Fruit fly (Drosophila melanogaster): ENCODE data around the gene HisCl1.

HisCl1 gene

dm6 chr3R:11763494-11764278, 23.3 kb upstream of the HisCl1 start:
- TF ChIP-seq CG17801 (GFP tag; optimal IDR thresholded peaks at IDR 0.05; ENCODE audit: partially characterized antibody) = no peak

dm6 chr3R:11764279-11764880, 22.6 kb upstream of the HisCl1 start, which contains the start of gene Lk6:
Lk6 (minus strand) TSS chr3R:11764457.
- peak; percentile 84 for TF ChIP-seq CG17801 (GFP tag; optimal IDR thresholded peaks at IDR 0.05; ENCODE audit: partially characterized antibody)

DNA sequence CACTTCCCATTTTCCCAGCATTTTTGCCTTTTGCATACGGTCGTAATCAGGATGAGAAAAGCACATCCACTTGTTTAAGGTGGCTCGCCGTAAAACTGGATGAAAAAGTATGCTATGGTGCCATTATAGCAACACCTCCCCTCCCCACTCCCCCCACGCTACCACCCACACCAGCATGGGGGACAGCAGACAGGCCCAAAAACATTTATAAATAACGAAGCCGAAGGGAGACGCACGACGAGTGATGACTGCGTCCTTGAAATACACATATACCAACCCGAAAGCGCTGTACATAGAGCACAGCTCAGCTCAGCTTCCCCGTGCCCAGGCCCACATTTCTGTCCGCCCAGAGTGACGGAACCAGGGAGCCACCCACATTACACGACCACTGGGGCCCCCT, 16.2 kb upstream of the HisCl1 start:
- TF ChIP-seq CG17801 (GFP tag; optimal IDR thresholded peaks at IDR 0.05; ENCODE audit: partially characterized antibody) = no peak

DNA sequence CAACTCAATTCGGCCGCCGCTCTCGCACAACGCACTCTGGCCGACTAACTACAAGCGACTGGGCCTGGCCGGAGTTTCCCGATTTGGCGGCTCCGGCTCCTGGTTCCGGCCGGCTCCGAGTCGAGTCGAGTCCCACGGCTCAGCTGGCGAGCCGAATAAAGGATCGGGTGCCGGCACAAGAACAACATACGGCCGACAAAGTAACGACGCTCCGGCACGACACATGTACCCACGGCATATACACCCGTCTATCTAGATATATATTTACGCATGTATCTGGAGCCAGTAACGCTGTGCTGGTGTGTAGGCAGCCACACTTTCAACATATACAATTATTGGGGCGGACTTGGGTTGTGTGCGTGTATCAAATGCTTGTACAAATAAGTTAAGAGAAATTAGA, 15.5 kb upstream of the HisCl1 start:
- TF ChIP-seq CG17801 (GFP tag; optimal IDR thresholded peaks at IDR 0.05; ENCODE audit: partially characterized antibody) = no peak

dm6 chr3R:11772181-11772827, 14.7 kb upstream of the HisCl1 start:
- TF ChIP-seq CG17801 (GFP tag; optimal IDR thresholded peaks at IDR 0.05; ENCODE audit: partially characterized antibody) = no peak

DNA sequence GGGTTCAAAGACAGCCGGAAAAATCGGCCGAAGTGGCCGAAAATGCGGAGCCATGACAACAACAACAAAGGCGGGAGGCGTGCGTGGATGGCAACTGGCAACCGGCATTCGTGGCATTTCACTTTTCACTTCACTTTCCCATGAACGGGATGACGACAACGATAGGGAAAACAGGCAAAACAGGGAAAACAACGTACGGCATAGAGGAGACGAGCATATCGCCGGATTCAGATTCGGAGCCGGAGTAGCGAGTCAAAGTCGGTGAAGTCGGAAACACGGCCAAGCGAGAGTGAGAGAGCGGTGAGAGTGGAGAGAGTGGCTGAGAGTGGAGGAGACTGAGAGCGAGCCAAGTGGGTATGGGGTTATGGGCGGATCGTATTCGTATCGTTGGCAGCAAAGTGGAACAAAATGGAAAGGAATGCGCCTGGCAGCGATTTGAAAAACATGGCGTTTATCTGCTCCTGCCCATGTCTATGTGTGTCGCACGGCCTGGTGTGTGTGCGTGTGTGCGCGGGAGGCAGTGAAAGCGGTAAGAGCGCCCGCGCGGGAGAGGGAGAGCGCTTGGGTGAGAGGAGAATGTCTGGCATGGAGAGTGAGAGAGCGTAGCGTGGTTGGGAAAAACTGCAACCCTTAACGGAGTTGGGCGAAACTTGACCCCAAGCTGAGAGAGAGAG, 13.5 kb upstream of the HisCl1 start:
- TF ChIP-seq CG17801 (GFP tag; optimal IDR thresholded peaks at IDR 0.05; ENCODE audit: partially characterized antibody) = no peak

- no peak for TF ChIP-seq CG17801 (GFP tag; optimal IDR thresholded peaks at IDR 0.05; ENCODE audit: partially characterized antibody)
These were observed 13.0 kb upstream of the HisCl1 start for dm6 chr3R:11773999-11774397.

DNA sequence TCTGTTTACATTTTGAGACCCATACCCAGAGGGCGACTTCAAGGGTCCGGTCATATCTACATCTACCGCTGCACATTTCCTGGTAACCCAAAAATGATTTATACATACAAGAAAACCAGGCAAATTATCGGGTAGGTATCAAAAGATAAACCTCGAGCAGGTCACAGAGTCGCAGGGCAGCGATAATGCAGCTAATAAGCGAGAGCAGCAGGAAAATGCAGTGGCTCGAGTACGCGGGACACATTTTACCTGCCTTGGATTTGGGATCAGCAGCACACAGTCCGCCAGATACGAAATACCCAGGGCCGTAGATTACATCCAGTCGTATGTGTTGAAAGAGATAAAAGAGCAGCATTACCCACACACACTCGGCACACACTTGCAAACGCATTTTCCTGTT, 11.8 kb upstream of the HisCl1 start:
- TF ChIP-seq CG17801 (GFP tag; optimal IDR thresholded peaks at IDR 0.05; ENCODE audit: partially characterized antibody) = no peak

- TF ChIP-seq CG17801 (GFP tag; optimal IDR thresholded peaks at IDR 0.05; ENCODE audit: partially characterized antibody) = no peak
These were observed 10.8 kb upstream of the HisCl1 start for dm6 chr3R:11776068-11776767.

dm6 chr3R:11777058-11777457, 9.9 kb upstream of the HisCl1 start:
- TF ChIP-seq CG17801 (GFP tag; optimal IDR thresholded peaks at IDR 0.05; ENCODE audit: partially characterized antibody) = no peak

DNA sequence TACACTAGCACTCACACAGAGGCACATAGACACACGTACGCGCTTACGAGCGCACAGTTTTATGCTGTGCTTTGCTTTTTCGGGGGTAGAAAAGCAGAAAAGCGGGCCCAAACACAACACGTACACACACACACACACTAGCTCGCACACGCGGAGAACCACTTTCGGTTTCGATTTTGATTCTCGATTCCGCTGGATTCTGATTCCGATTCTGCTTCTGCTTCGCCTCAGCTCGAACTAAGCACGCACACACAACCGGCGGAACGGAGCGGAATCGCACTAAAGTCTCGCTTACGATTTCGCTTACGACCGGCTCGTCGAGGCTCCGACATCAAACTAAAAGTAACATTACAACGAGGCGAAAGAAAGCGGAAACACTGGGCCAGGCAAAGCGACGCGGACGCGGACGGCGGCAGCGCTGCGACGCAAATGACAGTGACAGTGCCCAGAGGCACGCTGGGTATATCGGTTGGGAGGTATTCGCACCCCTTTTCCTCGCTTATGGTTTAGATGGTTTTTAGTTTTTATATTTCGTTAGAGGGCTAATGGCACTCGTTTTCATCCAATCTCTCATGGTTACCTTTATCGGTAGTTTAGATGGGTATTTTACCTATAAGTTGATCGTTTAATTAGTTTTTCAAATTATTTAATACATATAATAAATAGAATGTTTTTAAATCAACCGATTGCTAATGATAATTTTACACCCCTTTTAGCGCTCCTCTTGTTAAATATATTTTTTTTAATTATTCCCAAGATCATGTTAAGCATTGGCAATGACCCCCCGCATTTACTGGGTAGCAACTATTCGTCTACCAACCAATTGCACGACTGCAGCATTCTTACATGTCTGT, 8.7 kb upstream of the HisCl1 start:
- peak; percentile 55 for TF ChIP-seq CG17801 (GFP tag; optimal IDR thresholded peaks at IDR 0.05; ENCODE audit: partially characterized antibody)

- TF ChIP-seq CG17801 (GFP tag; optimal IDR thresholded peaks at IDR 0.05; ENCODE audit: partially characterized antibody) = no peak
These were observed 8.1 kb upstream of the HisCl1 start for dm6 chr3R:11778879-11779278.

- TF ChIP-seq CG17801 (GFP tag; optimal IDR thresholded peaks at IDR 0.05; ENCODE audit: partially characterized antibody) = no peak
These were observed 7.5 kb upstream of the HisCl1 start for dm6 chr3R:11779357-11780018.
